Fruit fly (Drosophila melanogaster): ENCODE data around the gene Sec15.

Sec15 gene

DNA sequence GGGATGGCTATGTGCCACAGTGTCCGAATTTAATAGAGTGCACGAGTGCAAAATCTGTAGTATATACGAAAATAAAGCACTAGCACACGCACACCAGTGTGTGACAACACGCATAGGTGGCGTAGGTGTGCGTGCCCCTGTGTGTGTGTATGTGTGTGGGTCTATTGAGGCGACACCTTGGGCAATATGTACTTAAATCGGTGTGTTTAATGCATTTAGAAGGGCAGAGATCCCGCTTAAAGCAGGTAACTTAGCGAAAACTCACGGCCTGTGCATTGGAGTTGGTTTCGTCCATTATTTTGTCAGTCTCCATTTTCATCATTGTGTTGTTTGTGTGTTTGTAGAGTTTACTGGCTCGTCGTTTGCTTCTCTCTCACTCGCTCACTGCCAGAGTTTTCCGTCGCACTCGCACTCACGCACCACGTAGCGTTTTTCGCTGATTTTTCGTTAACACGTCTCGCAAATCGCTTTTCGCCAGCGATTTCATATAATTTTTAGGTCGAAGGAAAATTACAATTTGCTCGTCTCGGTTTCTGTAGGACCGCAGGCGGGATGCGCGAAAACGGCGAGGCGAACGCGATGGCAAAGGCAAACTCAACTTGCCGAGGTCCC lies 19.0 kb upstream of the Sec15 start:
- TF ChIP-seq dl (GFP tag; optimal IDR thresholded peaks at IDR 0.05; ENCODE audit: insufficient read depth in 1 of 2, partially characterized antibody in 2 of 2): no peak
- TF ChIP-seq N (GFP tag; optimal IDR thresholded peaks at IDR 0.05): peak; percentile 84
- no peak for TF ChIP-seq Abd-B (GFP tag; optimal IDR thresholded peaks at IDR 0.05)

DNA sequence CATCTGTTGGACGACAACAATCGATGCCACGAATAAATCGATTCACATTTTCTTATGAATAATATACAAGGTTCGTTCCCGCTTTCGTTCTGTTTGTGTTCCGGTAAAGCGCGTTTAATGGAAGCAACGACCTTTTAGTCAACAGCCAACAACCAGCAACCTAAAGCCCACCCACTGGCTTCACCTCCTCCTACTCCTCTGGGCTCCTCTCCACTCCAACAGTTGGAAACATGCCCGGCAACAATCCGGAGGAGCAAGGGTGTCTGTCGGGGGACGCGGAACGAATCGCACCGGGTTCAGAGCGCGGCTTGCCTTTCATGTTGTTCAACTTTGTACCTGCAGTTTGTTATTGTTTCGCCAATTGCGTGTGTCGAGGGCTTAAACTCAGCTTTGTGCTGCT lies 16.5 kb upstream of the Sec15 start:
- TF ChIP-seq Dif (GFP tag; optimal IDR thresholded peaks at IDR 0.05; ENCODE audit: partially characterized antibody) (peak; percentile 16), Rel (GFP tag; optimal IDR thresholded peaks at IDR 0.05) (no peak), Rel (tag; optimal IDR thresholded peaks at IDR 0.05) (peak; percentile 14), ey (GFP tag; optimal IDR thresholded peaks at IDR 0.05) (no peak)

DNA sequence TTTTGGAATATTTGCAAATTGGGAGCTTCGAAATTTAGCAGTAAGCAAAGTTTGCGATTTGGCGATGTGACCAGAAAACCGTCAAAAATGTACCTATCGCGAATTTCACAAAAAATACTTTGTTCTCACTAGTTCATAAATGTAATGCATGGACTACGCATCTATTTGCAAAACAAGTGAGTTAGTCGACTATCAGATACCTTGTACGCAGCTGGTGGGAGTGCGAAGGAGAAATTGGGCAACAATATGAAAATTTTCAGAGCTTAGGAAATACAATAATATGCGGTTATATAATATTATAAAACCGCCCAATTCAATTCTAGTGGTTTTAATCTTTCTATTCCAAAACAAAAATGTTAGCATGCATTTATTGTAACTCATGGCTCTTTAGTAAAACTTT lies 11.0 kb upstream of the Sec15 start, which contains the start of gene Bdbt:
Gene Bdbt, minus strand, starts transcription at position 73 of the 400 bp plus-strand sequence.
- TF ChIP-seq dsf (GFP tag; optimal IDR thresholded peaks at IDR 0.05; ENCODE audit: borderline replicate concordance) (no peak), Mio (GFP tag; optimal IDR thresholded peaks at IDR 0.05) (no peak), woc (GFP tag; optimal IDR thresholded peaks at IDR 0.05) (peak; percentile 52), psq (GFP tag; optimal IDR thresholded peaks at IDR 0.05) (peak; percentile 5), Hr78 (GFP tag; optimal IDR thresholded peaks at IDR 0.05) (peak; percentile 51), lola (GFP tag; optimal IDR thresholded peaks at IDR 0.05) (no peak), GATAd (GFP tag; optimal IDR thresholded peaks at IDR 0.05) (no peak), Hr83 (GFP tag; optimal IDR thresholded peaks at IDR 0.05; ENCODE audit: poor library complexity, severe bottlenecking) (peak; percentile 20), ey (GFP tag; optimal IDR thresholded peaks at IDR 0.05) (peak; percentile 37), foxo (GFP tag; optimal IDR thresholded peaks at IDR 0.05) (peak in 1 of 2 experiments; percentile 43), N (GFP tag; optimal IDR thresholded peaks at IDR 0.05) (peak; percentile 94), OdsH (GFP tag; optimal IDR thresholded peaks at IDR 0.05) (peak; percentile 23), h (GFP tag; optimal IDR thresholded peaks at IDR 0.05) (peak; percentile 46), Dif (GFP tag; optimal IDR thresholded peaks at IDR 0.05; ENCODE audit: partially characterized antibody) (no peak), sv (GFP tag; optimal IDR thresholded peaks at IDR 0.05) (peak; percentile 32), fru (GFP tag; optimal IDR thresholded peaks at IDR 0.05) (no peak), Hnf4 (GFP tag; optimal IDR thresholded peaks at IDR 0.05) (no peak)

DNA sequence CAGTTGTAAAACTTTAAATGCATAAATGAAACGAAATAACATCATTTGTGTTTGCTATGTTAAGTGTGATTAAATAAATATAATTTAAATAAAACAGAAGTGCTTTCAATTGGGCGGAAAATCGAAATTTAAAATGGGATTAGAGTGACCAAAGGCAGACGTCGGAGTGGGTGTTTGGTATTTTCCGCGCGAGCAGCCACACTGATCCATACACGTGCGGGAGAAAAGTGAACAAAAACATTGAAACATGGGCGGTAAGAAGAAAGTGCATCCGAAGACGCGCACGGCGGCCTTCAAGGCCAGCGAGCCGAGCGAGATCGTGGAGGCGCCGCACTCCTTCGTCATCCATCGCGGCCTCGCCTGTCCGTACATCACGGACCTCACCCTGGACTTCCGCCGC lies 8.3 kb upstream of the Sec15 start, which contains the start of gene ppan:
Gene ppan, plus strand, starts transcription at position 198 of the 400 bp plus-strand sequence.
- TF ChIP-seq Hr83 (GFP tag; optimal IDR thresholded peaks at IDR 0.05; ENCODE audit: poor library complexity, severe bottlenecking) (no peak), N (GFP tag; optimal IDR thresholded peaks at IDR 0.05) (no peak), sage (GFP tag; optimal IDR thresholded peaks at IDR 0.05) (peak; percentile 37), Dif (GFP tag; optimal IDR thresholded peaks at IDR 0.05; ENCODE audit: partially characterized antibody) (peak; percentile 20), h (GFP tag; optimal IDR thresholded peaks at IDR 0.05) (peak; percentile 10), Myc (optimal IDR thresholded peaks at IDR 0.05) (peak; percentile 36)

DNA sequence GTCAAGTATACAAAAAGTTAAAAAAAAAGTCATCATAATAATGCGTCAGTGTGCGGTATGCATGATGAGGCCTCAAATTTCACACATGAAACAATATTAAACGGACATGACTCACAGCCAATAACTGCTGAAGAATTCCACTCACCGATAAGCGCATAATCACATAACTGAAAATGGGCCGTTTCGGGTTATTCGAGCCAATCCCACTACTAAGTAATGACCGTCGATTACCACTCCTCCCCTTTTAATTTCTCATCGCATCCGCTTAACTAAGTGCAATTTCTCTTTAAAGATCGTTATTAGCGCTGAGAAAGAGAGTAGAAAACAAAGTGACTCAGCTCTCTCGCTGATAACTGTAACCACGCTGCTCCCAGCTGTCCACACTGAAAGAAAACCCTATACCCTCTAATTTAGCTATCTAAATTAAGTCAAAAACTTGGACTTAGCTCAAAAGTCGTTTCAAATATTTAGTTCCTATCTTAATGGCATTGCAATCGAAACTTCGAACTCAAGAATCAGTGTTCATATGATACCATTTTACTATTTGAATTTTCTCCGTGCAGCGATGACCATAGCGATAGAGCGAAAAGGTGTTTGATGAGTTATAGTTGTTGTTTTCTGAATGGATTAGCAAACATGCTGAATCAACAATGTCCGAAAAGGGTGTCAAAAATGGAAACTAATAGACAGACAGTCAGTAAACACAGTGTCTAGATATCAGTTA lies 5.1 kb upstream of the Sec15 start:
- no peak for TF ChIP-seq dsf (GFP tag; optimal IDR thresholded peaks at IDR 0.05; ENCODE audit: borderline replicate concordance)
- no peak for TF ChIP-seq Dfd (GFP tag; optimal IDR thresholded peaks at IDR 0.05)
- no peak for TF ChIP-seq Vsx2 (GFP tag; optimal IDR thresholded peaks at IDR 0.05; ENCODE audit: partially characterized antibody)
- no peak for TF ChIP-seq Abd-B (GFP tag; optimal IDR thresholded peaks at IDR 0.05)
- TF ChIP-seq lola (GFP tag; optimal IDR thresholded peaks at IDR 0.05): no peak
- TF ChIP-seq h (GFP tag; optimal IDR thresholded peaks at IDR 0.05): peak; percentile 67
- no peak for TF ChIP-seq Rel (GFP tag; optimal IDR thresholded peaks at IDR 0.05)
- TF ChIP-seq Rel (tag; optimal IDR thresholded peaks at IDR 0.05): no peak
- TF ChIP-seq usp (GFP tag; optimal IDR thresholded peaks at IDR 0.05): no peak
- TF ChIP-seq foxo (GFP tag; optimal IDR thresholded peaks at IDR 0.05): peak in 1 of 2 experiments; percentile 75
- TF ChIP-seq Sp1 (GFP tag; optimal IDR thresholded peaks at IDR 0.05): peak; percentile 34
- TF ChIP-seq CrebA (GFP tag; optimal IDR thresholded peaks at IDR 0.05; ENCODE audit: borderline replicate concordance): no peak
- TF ChIP-seq CG32264 (GFP tag; optimal IDR thresholded peaks at IDR 0.05): peak; percentile 61
- no peak for TF ChIP-seq Myc (optimal IDR thresholded peaks at IDR 0.05)
- no peak for TF ChIP-seq pan (optimal IDR thresholded peaks at IDR 0.05)
- TF ChIP-seq CG9705 (GFP tag; optimal IDR thresholded peaks at IDR 0.05): no peak
- peak; percentile 39 for TF ChIP-seq OdsH (GFP tag; optimal IDR thresholded peaks at IDR 0.05)
- no peak for TF ChIP-seq Mio (GFP tag; optimal IDR thresholded peaks at IDR 0.05)
- TF ChIP-seq Jra (GFP tag; optimal IDR thresholded peaks at IDR 0.05): peak; percentile 58
- peak; percentile 58 for TF ChIP-seq Hr83 (GFP tag; optimal IDR thresholded peaks at IDR 0.05; ENCODE audit: poor library complexity, severe bottlenecking)
- no peak for TF ChIP-seq GATAd (GFP tag; optimal IDR thresholded peaks at IDR 0.05)
- TF ChIP-seq br (GFP tag; optimal IDR thresholded peaks at IDR 0.05): peak; percentile 67
- TF ChIP-seq HLH106 (tag; optimal IDR thresholded peaks at IDR 0.05): peak; percentile 11
- TF ChIP-seq rgr (GFP tag; optimal IDR thresholded peaks at IDR 0.05): peak; percentile 77
- TF ChIP-seq Hnf4 (GFP tag; optimal IDR thresholded peaks at IDR 0.05): peak; percentile 51
- peak; percentile 56 for TF ChIP-seq fru (GFP tag; optimal IDR thresholded peaks at IDR 0.05)
- TF ChIP-seq psq (GFP tag; optimal IDR thresholded peaks at IDR 0.05): peak; percentile 36
- no peak for TF ChIP-seq N (GFP tag; optimal IDR thresholded peaks at IDR 0.05)
- no peak for TF ChIP-seq Hr78 (GFP tag; optimal IDR thresholded peaks at IDR 0.05)
- peak; percentile 84 for TF ChIP-seq sv (GFP tag; optimal IDR thresholded peaks at IDR 0.05)
- peak; percentile 74 for TF ChIP-seq ey (GFP tag; optimal IDR thresholded peaks at IDR 0.05)
- peak; percentile 46 for TF ChIP-seq Dif (GFP tag; optimal IDR thresholded peaks at IDR 0.05; ENCODE audit: partially characterized antibody)
- TF ChIP-seq dl (GFP tag; optimal IDR thresholded peaks at IDR 0.05; ENCODE audit: insufficient read depth in 1 of 2, partially characterized antibody in 2 of 2): peak; percentile 42 to 50

Data from whole organism, wandering third instar larva.